Worm (Caenorhabditis elegans): ENCODE data around the gene F41G4.13.

Gene F41G4.13

ce11 chrX:16811974-16812373 lies 22.6 kb downstream of the F41G4.13 start:
- TF ChIP-seq ceh-13 (GFP tag; optimal IDR thresholded peaks at IDR 0.05) (no peak), pes-1 (GFP tag; IDR thresholded peaks at IDR 0.05) (no peak), aly-1 (tag; optimal IDR thresholded peaks at IDR 0.05) (no peak), tra-4 (tag; optimal IDR thresholded peaks at IDR 0.05) (no peak), scrt-1 (GFP tag; IDR thresholded peaks at IDR 0.05) (no peak), hmg-4 (GFP tag; optimal IDR thresholded peaks at IDR 0.05) (no peak), ama-1 (optimal IDR thresholded peaks at IDR 0.05) (no peak), B0310.2 (tag; optimal IDR thresholded peaks at IDR 0.05) (no peak), flt-1 (GFP tag; IDR thresholded peaks at IDR 0.05) (no peak)

ce11 chrX:16809689-16810088 lies 24.9 kb downstream of the F41G4.13 start:
- TF ChIP-seq tbx-37 (GFP tag; conservative IDR thresholded peaks at IDR 0.05) (no peak), sea-1 (GFP tag; conservative IDR thresholded peaks at IDR 0.05) (no peak), hmg-4 (GFP tag; optimal IDR thresholded peaks at IDR 0.05) (no peak), ets-7 (tag; optimal IDR thresholded peaks at IDR 0.05) (no peak), tra-4 (tag; optimal IDR thresholded peaks at IDR 0.05) (no peak), hnd-1 (tag; optimal IDR thresholded peaks at IDR 0.05) (no peak), pes-1 (GFP tag; IDR thresholded peaks at IDR 0.05) (no peak), aly-1 (tag; optimal IDR thresholded peaks at IDR 0.05) (no peak), ceh-36 (tag; optimal IDR thresholded peaks at IDR 0.05) (no peak), ceh-13 (GFP tag; optimal IDR thresholded peaks at IDR 0.05) (no peak), ama-1 (optimal IDR thresholded peaks at IDR 0.05) (no peak), flt-1 (GFP tag; IDR thresholded peaks at IDR 0.05) (no peak), scrt-1 (GFP tag; IDR thresholded peaks at IDR 0.05) (no peak), F13C5.2 (tag; optimal IDR thresholded peaks at IDR 0.05) (no peak), tbx-11 (GFP tag; IDR thresholded peaks at IDR 0.05) (no peak)

DNA sequence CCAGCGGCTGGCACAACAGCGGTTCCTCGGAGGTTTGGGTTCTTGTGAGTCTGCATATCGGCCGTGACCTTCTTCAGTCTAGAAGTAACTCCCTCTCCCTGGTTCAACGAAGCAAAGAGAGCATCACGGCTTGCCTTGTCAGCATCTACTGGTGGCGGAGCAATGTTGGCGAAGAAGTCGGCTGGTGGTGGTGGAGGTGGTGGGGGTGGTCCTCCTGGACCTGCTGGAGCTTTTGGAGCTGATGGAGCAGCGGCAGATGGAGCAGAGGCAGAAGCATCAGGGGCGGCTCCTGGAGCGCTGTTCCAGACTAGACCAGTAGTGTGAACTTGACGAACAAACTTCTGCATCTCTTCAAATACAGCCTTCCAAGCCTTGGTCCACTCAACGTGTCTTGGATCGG lies 26.1 kb downstream of the F41G4.13 start:
- TF ChIP-seq F13C5.2 (tag; optimal IDR thresholded peaks at IDR 0.05), result no peak
- no peak for TF ChIP-seq sea-1 (GFP tag; conservative IDR thresholded peaks at IDR 0.05)
- no peak for TF ChIP-seq ceh-36 (tag; optimal IDR thresholded peaks at IDR 0.05)
- no peak for TF ChIP-seq scrt-1 (GFP tag; IDR thresholded peaks at IDR 0.05)
- no peak for TF ChIP-seq hnd-1 (tag; optimal IDR thresholded peaks at IDR 0.05)
- no peak for TF ChIP-seq tra-4 (tag; optimal IDR thresholded peaks at IDR 0.05)
- no peak for TF ChIP-seq ama-1 (optimal IDR thresholded peaks at IDR 0.05)
- TF ChIP-seq ceh-13 (GFP tag; optimal IDR thresholded peaks at IDR 0.05), result no peak
- TF ChIP-seq flt-1 (GFP tag; IDR thresholded peaks at IDR 0.05), result no peak
- no peak for TF ChIP-seq hmbx-1 (tag; optimal IDR thresholded peaks at IDR 0.05)

- no peak for TF ChIP-seq pes-1 (GFP tag; IDR thresholded peaks at IDR 0.05)
- no peak for TF ChIP-seq ama-1 (optimal IDR thresholded peaks at IDR 0.05)
- no peak for TF ChIP-seq hmbx-1 (tag; optimal IDR thresholded peaks at IDR 0.05)
- TF ChIP-seq ceh-36 (tag; optimal IDR thresholded peaks at IDR 0.05), result no peak
- TF ChIP-seq tbx-11 (GFP tag; IDR thresholded peaks at IDR 0.05), result no peak
- no peak for TF ChIP-seq scrt-1 (GFP tag; IDR thresholded peaks at IDR 0.05)
- no peak for TF ChIP-seq tra-4 (tag; optimal IDR thresholded peaks at IDR 0.05)
- no peak for TF ChIP-seq aly-1 (tag; optimal IDR thresholded peaks at IDR 0.05)
- TF ChIP-seq flt-1 (GFP tag; IDR thresholded peaks at IDR 0.05), result no peak
- TF ChIP-seq ets-7 (tag; optimal IDR thresholded peaks at IDR 0.05), result no peak
Observed at ce11 chrX:16807015-16807414, 27.6 kb downstream of the F41G4.13 start, which contains the start of gene mec-4. Gene mec-4, minus strand, starts transcription at chrX:16807115.

- no peak for TF ChIP-seq hmg-4 (GFP tag; optimal IDR thresholded peaks at IDR 0.05)
- no peak for TF ChIP-seq F13C5.2 (tag; optimal IDR thresholded peaks at IDR 0.05)
- no peak for TF ChIP-seq ceh-13 (GFP tag; optimal IDR thresholded peaks at IDR 0.05)
- TF ChIP-seq tra-4 (tag; optimal IDR thresholded peaks at IDR 0.05), result no peak
- TF ChIP-seq tbx-37 (GFP tag; conservative IDR thresholded peaks at IDR 0.05), result no peak
- TF ChIP-seq hmbx-1 (tag; optimal IDR thresholded peaks at IDR 0.05), result no peak
- TF ChIP-seq B0310.2 (tag; optimal IDR thresholded peaks at IDR 0.05), result no peak
- no peak for TF ChIP-seq sea-1 (GFP tag; conservative IDR thresholded peaks at IDR 0.05)
- TF ChIP-seq tbx-11 (GFP tag; IDR thresholded peaks at IDR 0.05), result no peak
- TF ChIP-seq flt-1 (GFP tag; IDR thresholded peaks at IDR 0.05), result no peak
- TF ChIP-seq ceh-36 (tag; optimal IDR thresholded peaks at IDR 0.05), result no peak
- no peak for TF ChIP-seq aly-1 (tag; optimal IDR thresholded peaks at IDR 0.05)
Observed at ce11 chrX:16803545-16803944, 31.0 kb downstream of the F41G4.13 start.

- TF ChIP-seq tbx-11 (GFP tag; IDR thresholded peaks at IDR 0.05) (no peak), hmg-4 (GFP tag; optimal IDR thresholded peaks at IDR 0.05) (peak; percentile 37), hnd-1 (tag; optimal IDR thresholded peaks at IDR 0.05) (no peak), pes-1 (GFP tag; IDR thresholded peaks at IDR 0.05) (no peak), F13C5.2 (tag; optimal IDR thresholded peaks at IDR 0.05) (peak; percentile 42), tra-4 (tag; optimal IDR thresholded peaks at IDR 0.05) (no peak), tbx-37 (GFP tag; conservative IDR thresholded peaks at IDR 0.05) (no peak), hmbx-1 (tag; optimal IDR thresholded peaks at IDR 0.05) (no peak), ceh-36 (tag; optimal IDR thresholded peaks at IDR 0.05) (no peak), aly-1 (tag; optimal IDR thresholded peaks at IDR 0.05) (no peak), flt-1 (GFP tag; IDR thresholded peaks at IDR 0.05) (no peak), ceh-13 (GFP tag; optimal IDR thresholded peaks at IDR 0.05) (no peak)
Observed at ce11 chrX:16799065-16799663, 35.4 kb downstream of the F41G4.13 start.

ce11 chrX:16798621-16799020 lies 36.0 kb downstream of the F41G4.13 start:
- TF ChIP-seq aly-1 (tag; optimal IDR thresholded peaks at IDR 0.05) (no peak), hmbx-1 (tag; optimal IDR thresholded peaks at IDR 0.05) (no peak), flt-1 (GFP tag; IDR thresholded peaks at IDR 0.05) (no peak), tra-4 (tag; optimal IDR thresholded peaks at IDR 0.05) (no peak), ceh-13 (GFP tag; optimal IDR thresholded peaks at IDR 0.05) (no peak), hnd-1 (tag; optimal IDR thresholded peaks at IDR 0.05) (no peak), B0310.2 (tag; optimal IDR thresholded peaks at IDR 0.05) (no peak), F13C5.2 (tag; optimal IDR thresholded peaks at IDR 0.05) (no peak), scrt-1 (GFP tag; IDR thresholded peaks at IDR 0.05) (no peak), tbx-37 (GFP tag; conservative IDR thresholded peaks at IDR 0.05) (no peak), ama-1 (optimal IDR thresholded peaks at IDR 0.05) (no peak), tbx-11 (GFP tag; IDR thresholded peaks at IDR 0.05) (no peak)

All from whole organism, early embryonic.